Fruit fly (Drosophila melanogaster) whole organism, adult: Measurements from ENCODE around the gene PK1-R.

Experiments
- CG11617 ChIP-seq: fragments of 200-800 bp; sonication (Bioruptor generic); optimal IDR thresholded peaks from 2 replicates; lab custom pipeline; 2017; ENCODE audit warnings: mild to moderate bottlenecking, missing biosample characterization, missing genetic modification reagents, missing genetic modification characterization
- CG12768 ChIP-seq: fragments of 200-800 bp; sonication (Bioruptor generic); optimal IDR thresholded peaks from 2 replicates; lab custom pipeline; 2017; ENCODE audit warnings: missing biosample characterization, missing genetic modification characterization, mild to moderate bottlenecking, moderate library complexity, missing genetic modification reagents
- CG14711 ChIP-seq: fragments of 200-800 bp; sonication (Bioruptor generic); optimal IDR thresholded peaks from 2 replicates; lab custom pipeline; 2018; ENCODE audit warnings: missing biosample characterization, mild to moderate bottlenecking, missing genetic modification characterization, moderate library complexity
- CG1620 ChIP-seq: fragments of 200-800 bp; sonication (Bioruptor generic); optimal IDR thresholded peaks from 2 replicates; lab custom pipeline; 2016; ENCODE audit warnings: missing biosample characterization, missing genetic modification characterization
- CG33017 ChIP-seq: fragments of 200-800 bp; sonication (Bioruptor generic); optimal IDR thresholded peaks from 2 replicates; lab custom pipeline; 2018; ENCODE audit warnings: missing biosample characterization, mild to moderate bottlenecking, missing genetic modification characterization, moderate library complexity
- CG5204 ChIP-seq: fragments of 200-800 bp; sonication (Bioruptor generic); optimal IDR thresholded peaks from 2 replicates; lab custom pipeline; 2016; ENCODE audit warnings: missing biosample characterization, missing genetic modification characterization
- CG7045 ChIP-seq: fragments of 200-800 bp; sonication (Bioruptor generic); optimal IDR thresholded peaks from 2 replicates; lab custom pipeline; 2017; ENCODE audit warnings: missing biosample characterization, mild to moderate bottlenecking, missing genetic modification characterization
- CG7101 ChIP-seq: fragments of 200-800 bp; sonication (Bioruptor generic); optimal IDR thresholded peaks from 2 replicates; lab custom pipeline; 2018; ENCODE audit warnings: missing biosample characterization, mild to moderate bottlenecking, missing genetic modification characterization, moderate library complexity
- Clk ChIP-seq: fragments of 200-800 bp; sonication (Bioruptor generic); optimal IDR thresholded peaks from 2 replicates; lab custom pipeline; 2017; ENCODE audit warnings: missing biosample characterization, missing genetic modification characterization
- Crg-1 ChIP-seq: fragments of 200-800 bp; sonication (Bioruptor generic); optimal IDR thresholded peaks from 2 replicates; lab custom pipeline; 2016; ENCODE audit warnings: missing biosample characterization, missing genetic modification characterization
- Hr96 ChIP-seq: fragments of 200-800 bp; sonication (Bioruptor generic); optimal IDR thresholded peaks from 2 replicates; lab custom pipeline; 2016; ENCODE audit warnings: missing biosample characterization, missing genetic modification characterization
- Mnt ChIP-seq: fragments of 200-800 bp; sonication (Bioruptor generic); optimal IDR thresholded peaks from 2 replicates; lab custom pipeline; 2016; ENCODE audit warnings: missing biosample characterization, mild to moderate bottlenecking, missing genetic modification characterization
- bab1 ChIP-seq: fragments of 200-800 bp; sonication (Bioruptor generic); optimal IDR thresholded peaks from 3 replicates; lab custom pipeline; 2019; ENCODE audit warnings: missing biosample characterization, mild to moderate bottlenecking, missing genetic modification characterization, moderate library complexity
- cic ChIP-seq: fragments of 200-800 bp; sonication (Bioruptor generic); optimal IDR thresholded peaks from 2 replicates; lab custom pipeline; 2017; ENCODE audit warnings: missing biosample characterization, mild to moderate bottlenecking, missing genetic modification characterization, moderate library complexity
- cnc ChIP-seq, 2 experiments: fragments of >200 bp; optimal IDR thresholded peaks; 2 replicates each; lab custom pipeline; 2017
- kay ChIP-seq: fragments of 200-800 bp; sonication (Bioruptor generic); peaks from one replicate; lab custom pipeline; 2016; ENCODE audit warnings: missing biosample characterization, missing genetic modification characterization, borderline replicate concordance
- ovo ChIP-seq: fragments of 200-800 bp; sonication (Bioruptor generic); optimal IDR thresholded peaks from 2 replicates; lab custom pipeline; 2016; ENCODE audit warnings: missing biosample characterization, missing genetic modification characterization
- pad ChIP-seq: fragments of 200-800 bp; sonication (Bioruptor generic); optimal IDR thresholded peaks from 3 replicates; lab custom pipeline; 2017; ENCODE audit warnings: missing biosample characterization, missing genetic modification characterization, mild to moderate bottlenecking, moderate library complexity, missing genetic modification reagents
- tj ChIP-seq: fragments of 200-800 bp; sonication (Bioruptor generic); optimal IDR thresholded peaks from 3 replicates; lab custom pipeline; 2017; ENCODE audit warnings: missing biosample characterization, mild to moderate bottlenecking, missing genetic modification characterization, moderate library complexity
- toe ChIP-seq: fragments of 200-800 bp; sonication (Bioruptor generic); optimal IDR thresholded peaks from 2 replicates; lab custom pipeline; 2016; ENCODE audit warnings: missing biosample characterization, missing genetic modification characterization

PK1-R gene

dm6 chr3R:14107597-14107996 is 4.7 kb upstream of the PK1-R start:
- TF ChIP-seq cnc (optimal IDR thresholded peaks at IDR 0.05; lab: Kevin White, UChicago) = no peak
- TF ChIP-seq ovo (GFP tag; lab: Kevin White, UChicago) = no peak
- TF ChIP-seq toe (GFP tag; lab: Kevin White, UChicago) = no peak
- no peak for TF ChIP-seq CG7101 (tag; lab: Kevin White, UChicago)
- no peak for TF ChIP-seq CG5204
- TF ChIP-seq kay = no peak

dm6 chr3R:14100962-14101361 is 2.0 kb downstream of the PK1-R start:
- no peak for TF ChIP-seq CG14711
- no peak for TF ChIP-seq pad
- no peak for TF ChIP-seq CG1620
- TF ChIP-seq toe (GFP tag; lab: Kevin White, UChicago) = no peak
- no peak for TF ChIP-seq CG7045

- TF ChIP-seq CG5204 (no peak), CG7045 (no peak), CG7101 (tag; lab: Kevin White, UChicago) (no peak), ovo (GFP tag; lab: Kevin White, UChicago) (no peak), CG11617 (GFP tag; lab: Kevin White, UChicago) (no peak), CG1620 (no peak), toe (GFP tag; lab: Kevin White, UChicago) (peak; percentile 10)
These were observed 4.3 kb downstream of the PK1-R start for dm6 chr3R:14098527-14099109.

- TF ChIP-seq CG7101 (tag; lab: Kevin White, UChicago) (no peak), Hr96 (no peak), cic (GFP tag; lab: Kevin White, UChicago) (no peak), CG12768 (GFP tag; lab: Kevin White, UChicago) (no peak), tj (GFP tag; lab: Kevin White, UChicago) (no peak), toe (GFP tag; lab: Kevin White, UChicago) (no peak), CG11617 (GFP tag; lab: Kevin White, UChicago) (no peak), cnc (optimal IDR thresholded peaks at IDR 0.05; lab: Kevin White, UChicago) (no peak), kay (no peak), CG1620 (no peak), Clk (no peak), Crg-1 (no peak), ovo (GFP tag; lab: Kevin White, UChicago) (no peak), CG33017 (tag; lab: Kevin White, UChicago) (no peak), pad (no peak), CG14711 (no peak), CG5204 (no peak)
These were observed 4.9 kb downstream of the PK1-R start, which contains the start of gene CG9920 for dm6 chr3R:14097980-14098379. TSS of gene CG9920 (minus strand) at chr3R:14098080.

- no peak for TF ChIP-seq bab1 (GFP tag; lab: Kevin White, UChicago)
- no peak for TF ChIP-seq cic (GFP tag; lab: Kevin White, UChicago)
- TF ChIP-seq cnc (optimal IDR thresholded peaks at IDR 0.05; lab: Kevin White, UChicago) = no peak
- TF ChIP-seq kay = no peak
- TF ChIP-seq Crg-1 = no peak
- no peak for TF ChIP-seq CG5204
- no peak for TF ChIP-seq Mnt (GFP tag; lab: Kevin White, UChicago)
- TF ChIP-seq CG1620 = no peak
- no peak for TF ChIP-seq Clk
- TF ChIP-seq Hr96 = no peak
- TF ChIP-seq toe (GFP tag; lab: Kevin White, UChicago) = no peak
- no peak for TF ChIP-seq CG7045
These were observed 6.1 kb downstream of the PK1-R start, which contains the start of gene CCHa1 for dm6 chr3R:14096792-14097191. TSS of gene CCHa1 (minus strand) at chr3R:14096835.

- no peak for TF ChIP-seq Crg-1
- no peak for TF ChIP-seq bab1 (GFP tag; lab: Kevin White, UChicago)
- TF ChIP-seq toe (GFP tag; lab: Kevin White, UChicago) = no peak
- no peak for TF ChIP-seq tj (GFP tag; lab: Kevin White, UChicago)
- TF ChIP-seq CG12768 (GFP tag; lab: Kevin White, UChicago) = no peak
- TF ChIP-seq CG14711 = no peak
- TF ChIP-seq CG7101 (tag; lab: Kevin White, UChicago) = no peak
- TF ChIP-seq CG1620 = no peak
- no peak for TF ChIP-seq cic (GFP tag; lab: Kevin White, UChicago)
- no peak for TF ChIP-seq kay
- no peak for TF ChIP-seq ovo (GFP tag; lab: Kevin White, UChicago)
- no peak for TF ChIP-seq CG33017 (tag; lab: Kevin White, UChicago)
These were observed 7.0 kb downstream of the PK1-R start for dm6 chr3R:14095916-14096315.

dm6 chr3R:14095428-14095827 is 7.5 kb downstream of the PK1-R start:
- TF ChIP-seq CG7045 (no peak), toe (GFP tag; lab: Kevin White, UChicago) (no peak), CG7101 (tag; lab: Kevin White, UChicago) (no peak), CG1620 (no peak), kay (no peak), pad (no peak), cnc (optimal IDR thresholded peaks at IDR 0.05; lab: Kevin White, UChicago) (no peak), ovo (GFP tag; lab: Kevin White, UChicago) (no peak), cic (GFP tag; lab: Kevin White, UChicago) (no peak), Mnt (GFP tag; lab: Kevin White, UChicago) (no peak), CG33017 (tag; lab: Kevin White, UChicago) (no peak), Crg-1 (no peak), CG11617 (GFP tag; lab: Kevin White, UChicago) (no peak), CG14711 (no peak), Hr96 (no peak), Clk (no peak), CG5204 (no peak), tj (GFP tag; lab: Kevin White, UChicago) (no peak)
